Worm (Caenorhabditis elegans) whole organism, L1 larva: ENCODE data around the gene M04G7.5.

Experiments
- C04F5.9 ChIP-seq: sonication (generic microtip); optimal IDR thresholded peaks from 2 replicates; lab custom pipeline; 2016; ENCODE audit warnings: missing genetic modification characterization, missing compliant biosample characterization
- C16A3.4 ChIP-seq: fragments of 150-350 bp; optimal IDR thresholded peaks from 2 replicates; lab custom pipeline; 2014; ENCODE audit warnings: missing biosample characterization, missing genetic modification characterization
- C34B4.2 ChIP-seq: sonication (generic microtip); optimal IDR thresholded peaks from 2 replicates; lab custom pipeline; 2017; ENCODE audit warnings: mild to moderate bottlenecking, missing genetic modification characterization, missing compliant biosample characterization
- Y116A8C.19 ChIP-seq: sonication (generic microtip); optimal IDR thresholded peaks from 2 replicates; lab custom pipeline; 2016; ENCODE audit warnings: missing compliant biosample characterization, missing genetic modification characterization, borderline replicate concordance
- aha-1 ChIP-seq: fragments of 150-350 bp; optimal IDR thresholded peaks from 2 replicates; lab custom pipeline; 2014; ENCODE audit warnings: missing biosample characterization, missing genetic modification characterization
- alr-1 ChIP-seq: fragments of 200-800 bp; sonication (Bioruptor generic); optimal IDR thresholded peaks from 2 replicates; lab custom pipeline; 2018; ENCODE audit warnings: borderline replicate concordance, mild to moderate bottlenecking, missing genetic modification characterization, missing compliant biosample characterization
- aly-2 ChIP-seq: fragments of 150-350 bp; optimal IDR thresholded peaks from 2 replicates; lab custom pipeline; 2014; ENCODE audit warnings: missing biosample characterization, missing genetic modification characterization
- ama-1 ChIP-seq: fragments of 150-350 bp; optimal IDR thresholded peaks from 2 replicates; lab custom pipeline; 2014
- ceh-63 ChIP-seq: fragments of 200-800 bp; sonication (Bioruptor generic); optimal IDR thresholded peaks from 2 replicates; lab custom pipeline; 2018; ENCODE audit warnings: mild to moderate bottlenecking, missing genetic modification characterization, missing compliant biosample characterization
- ceh-8 ChIP-seq: fragments of 200-800 bp; sonication (Bioruptor generic); optimal IDR thresholded peaks from 2 replicates; lab custom pipeline; 2018; ENCODE audit warnings: mild to moderate bottlenecking, missing genetic modification characterization, moderate library complexity, missing compliant biosample characterization
- ceh-82 ChIP-seq, 3 experiments: fragments of 150-350 bp in 1 of 3; sonication (generic microtip) in 2 of 3; optimal IDR thresholded peaks; 2 replicates each; lab custom pipeline; 2014 to 2017; ENCODE audit warnings: missing biosample characterization in 3 of 3, missing genetic modification characterization in 3 of 3
- ceh-88 ChIP-seq: fragments of 200-800 bp; sonication (Bioruptor generic); IDR thresholded peaks from 2 replicates; pipeline ENCODE4 v1.3.6; 2022; ENCODE audit warnings: missing genetic modification characterization, missing compliant biosample characterization
- dpl-1 ChIP-seq, 3 experiments: fragments of 150-350 bp in 2 of 3; sonication (generic microtip) in 1 of 3; optimal IDR thresholded peaks; 2 replicates each; lab custom pipeline; 2014 to 2017; ENCODE audit warnings: missing biosample characterization in 3 of 3, missing genetic modification characterization in 3 of 3, missing genetic modification reagents in 3 of 3
- dsc-1 ChIP-seq: sonication (generic microtip); optimal IDR thresholded peaks from 2 replicates; lab custom pipeline; 2016; ENCODE audit warnings: mild to moderate bottlenecking, missing genetic modification characterization, missing compliant biosample characterization
- efl-1 ChIP-seq, 4 experiments: fragments of 150-350 bp; optimal IDR thresholded peaks in 3 of 4; peaks in 1 of 4; 1 replicate in 1 of 4; 2 replicates in 3 of 4; lab custom pipeline; 2014; ENCODE audit warnings: missing biosample characterization in 2 of 4, missing genetic modification characterization in 2 of 4, missing genetic modification reagents in 2 of 4
- efl-3 ChIP-seq: fragments of 200-800 bp; sonication (Bioruptor generic); optimal IDR thresholded peaks from 2 replicates; lab custom pipeline; 2018; ENCODE audit warnings: mild to moderate bottlenecking, missing genetic modification characterization, missing compliant biosample characterization
- egl-13 ChIP-seq: sonication (generic microtip); optimal IDR thresholded peaks from 2 replicates; lab custom pipeline; 2016; ENCODE audit warnings: missing genotype, missing genetic modification reagents, missing genetic modification characterization, missing compliant biosample characterization
- egl-27 ChIP-seq, 2 experiments: fragments of 150-350 bp in 1 of 2; sonication (generic microtip); optimal IDR thresholded peaks; 3 replicates each; lab custom pipeline; 2017 to 2018; ENCODE audit warnings: missing biosample characterization in 2 of 2, missing genetic modification characterization in 2 of 2, missing genetic modification reagents in 2 of 2
- elt-2 ChIP-seq: sonication (generic microtip); optimal IDR thresholded peaks from 2 replicates; lab custom pipeline; 2016; ENCODE audit warnings: missing genetic modification characterization, mild to moderate bottlenecking, inconsistent platforms, missing compliant biosample characterization, missing genetic modification reagents
- elt-3 ChIP-seq, 6 experiments: fragments of 150-350 bp in 1 of 6; sonication (generic microtip); optimal IDR thresholded peaks; 2 replicates each; lab custom pipeline; 2017 to 2018; ENCODE audit warnings: missing biosample characterization in 6 of 6, missing genetic modification characterization in 6 of 6, inconsistent platforms in 1 of 6
- ets-5 ChIP-seq: fragments of 200-800 bp; sonication (Bioruptor generic); IDR thresholded peaks from 2 replicates; pipeline ENCODE4 v1.3.6; 2022; ENCODE audit warnings: missing genetic modification characterization, missing compliant biosample characterization
- fkh-10 ChIP-seq: sonication (generic microtip); optimal IDR thresholded peaks from 2 replicates; lab custom pipeline; 2017; ENCODE audit warnings: missing biosample characterization, missing genetic modification reagents, missing genetic modification characterization
- hpl-2 ChIP-seq: fragments of 150-350 bp; optimal IDR thresholded peaks from 2 replicates; lab custom pipeline; 2014; ENCODE audit warnings: missing biosample characterization, missing genetic modification reagents, missing genetic modification characterization
- isw-1 ChIP-seq: fragments of 200-800 bp; sonication (Bioruptor generic); IDR thresholded peaks from 2 replicates; pipeline ENCODE4 v1.3.6; 2022; ENCODE audit warnings: missing genetic modification characterization, missing compliant biosample characterization
- jun-1 ChIP-seq: fragments of 150-350 bp; optimal IDR thresholded peaks from 2 replicates; lab custom pipeline; 2014; ENCODE audit warnings: missing biosample characterization, missing genetic modification reagents, missing genetic modification characterization
- lin-13 ChIP-seq: fragments of 150-350 bp; optimal IDR thresholded peaks from 2 replicates; lab custom pipeline; 2014; ENCODE audit warnings: missing biosample characterization, missing genetic modification reagents, missing genetic modification characterization
- lin-14 ChIP-seq: fragments of 200-800 bp; sonication (Bioruptor generic); optimal IDR thresholded peaks from 2 replicates; lab custom pipeline; 2018; ENCODE audit warnings: mild to moderate bottlenecking, missing genetic modification characterization, moderate library complexity, missing compliant biosample characterization
- lin-15B ChIP-seq: fragments of 150-350 bp; sonication (generic microtip); optimal IDR thresholded peaks from 3 replicates; lab custom pipeline; 2014; ENCODE audit warnings: missing biosample characterization, missing genetic modification characterization
- lin-39 ChIP-seq: fragments of 150-350 bp; optimal IDR thresholded peaks from 2 replicates; lab custom pipeline; 2014; ENCODE audit warnings: missing biosample characterization, missing genetic modification reagents, missing genetic modification characterization
- lir-3 ChIP-seq: sonication (generic microtip); optimal IDR thresholded peaks from 2 replicates; lab custom pipeline; 2016; ENCODE audit warnings: mild to moderate bottlenecking, missing genetic modification characterization, moderate library complexity, missing compliant biosample characterization; ENCODE audit not compliant: poor library complexity
- lsy-2 ChIP-seq, 2 experiments: fragments of 150-350 bp; optimal IDR thresholded peaks; 2 replicates each; lab custom pipeline; 2014; ENCODE audit warnings: missing biosample characterization in 2 of 2, missing genetic modification characterization in 2 of 2
- mdl-1 ChIP-seq, 2 experiments: fragments of 150-350 bp; optimal IDR thresholded peaks; 2 replicates each; lab custom pipeline; 2014 to 2017; ENCODE audit warnings: missing biosample characterization in 2 of 2, missing genetic modification characterization in 2 of 2, inconsistent platforms in 1 of 2
- mep-1 ChIP-seq: fragments of 150-350 bp; optimal IDR thresholded peaks from 2 replicates; lab custom pipeline; 2014; ENCODE audit warnings: missing biosample characterization, missing genetic modification characterization
- nhr-12 ChIP-seq: sonication (generic microtip); optimal IDR thresholded peaks from 2 replicates; lab custom pipeline; 2017; ENCODE audit warnings: missing biosample characterization, missing genetic modification characterization
- nhr-20 ChIP-seq: sonication (generic microtip); optimal IDR thresholded peaks from 2 replicates; lab custom pipeline; 2016; ENCODE audit warnings: mild to moderate bottlenecking, missing genetic modification characterization, missing compliant biosample characterization
- nhr-237 ChIP-seq: fragments of 150-350 bp; optimal IDR thresholded peaks from 2 replicates; lab custom pipeline; 2014; ENCODE audit warnings: missing biosample characterization, missing genetic modification characterization
- nhr-28 ChIP-seq: fragments of 150-350 bp; optimal IDR thresholded peaks from 2 replicates; lab custom pipeline; 2014; ENCODE audit warnings: missing biosample characterization, missing genetic modification characterization
- nhr-71 ChIP-seq: sonication (generic microtip); optimal IDR thresholded peaks from 2 replicates; lab custom pipeline; 2016; ENCODE audit warnings: mild to moderate bottlenecking, missing genetic modification characterization, moderate library complexity, missing compliant biosample characterization
- nhr-76 ChIP-seq: sonication (generic microtip); optimal IDR thresholded peaks from 2 replicates; lab custom pipeline; 2017; ENCODE audit warnings: missing biosample characterization, missing genetic modification characterization
- nhr-90 ChIP-seq: sonication (generic microtip); optimal IDR thresholded peaks from 2 replicates; lab custom pipeline; 2016; ENCODE audit warnings: mild to moderate bottlenecking, missing genetic modification characterization, missing compliant biosample characterization; ENCODE audit not compliant: poor library complexity
- rnt-1 ChIP-seq: sonication (generic microtip); optimal IDR thresholded peaks from 2 replicates; lab custom pipeline; 2016; ENCODE audit warnings: mild to moderate bottlenecking, missing genetic modification characterization, moderate library complexity, missing compliant biosample characterization
- skn-1 ChIP-seq: fragments of 150-350 bp; optimal IDR thresholded peaks from 2 replicates; lab custom pipeline; 2014; ENCODE audit warnings: missing biosample characterization, missing genetic modification characterization
- snu-23 ChIP-seq: sonication (generic microtip); optimal IDR thresholded peaks from 2 replicates; lab custom pipeline; 2016; ENCODE audit warnings: missing genetic modification characterization, missing compliant biosample characterization
- tbx-2 ChIP-seq: sonication (generic microtip); optimal IDR thresholded peaks from 2 replicates; lab custom pipeline; 2016; ENCODE audit warnings: missing genetic modification characterization, missing compliant biosample characterization
- tlp-1 ChIP-seq: fragments of 150-350 bp; optimal IDR thresholded peaks from 2 replicates; lab custom pipeline; 2014; ENCODE audit warnings: missing biosample characterization, missing genetic modification characterization
- unc-130 ChIP-seq: fragments of 150-350 bp; optimal IDR thresholded peaks from 2 replicates; lab custom pipeline; 2017; ENCODE audit warnings: missing biosample characterization, missing genetic modification characterization, inconsistent platforms
- unc-30 ChIP-seq: sonication (generic microtip); optimal IDR thresholded peaks from 2 replicates; lab custom pipeline; 2017; ENCODE audit warnings: missing biosample characterization, missing genetic modification characterization
- unc-86 ChIP-seq: sonication (generic microtip); optimal IDR thresholded peaks from 2 replicates; lab custom pipeline; 2016; ENCODE audit warnings: missing genetic modification characterization, missing compliant biosample characterization
- unc-98 ChIP-seq: fragments of 200-800 bp; sonication (Bioruptor generic); IDR thresholded peaks from 2 replicates; pipeline ENCODE4 v1.3.6; 2022; ENCODE audit warnings: missing genetic modification characterization, missing compliant biosample characterization
- xbp-1 ChIP-seq: sonication (generic microtip); optimal IDR thresholded peaks from 2 replicates; lab custom pipeline; 2016; ENCODE audit warnings: missing genetic modification characterization, missing compliant biosample characterization
- zip-4 ChIP-seq: fragments of 200-800 bp; sonication (Bioruptor generic); optimal IDR thresholded peaks from 2 replicates; lab custom pipeline; 2018; ENCODE audit warnings: mild to moderate bottlenecking, missing genetic modification characterization, moderate library complexity, missing compliant biosample characterization
- ztf-11 ChIP-seq, 2 experiments: sonication (generic microtip); optimal IDR thresholded peaks; 2 replicates each; lab custom pipeline; 2016 to 2017; ENCODE audit warnings: missing genetic modification characterization in 2 of 2, missing biosample characterization in 1 of 2, missing compliant biosample characterization in 1 of 2
- ztf-4 ChIP-seq: fragments of 150-350 bp; optimal IDR thresholded peaks from 2 replicates; lab custom pipeline; 2014; ENCODE audit warnings: missing biosample characterization, missing genetic modification characterization

The M04G7.5 gene

ce11 chrIV:425546-425945 lies 29.3 kb upstream of the M04G7.5 start:
- TF ChIP-seq alr-1 (no peak), nhr-12 (tag; lab: Kevin White, UChicago) (no peak), jun-1 (tag; lab: Kevin White, UChicago) (no peak), snu-23 (GFP tag; lab: Kevin White, UChicago) (peak; percentile 40), nhr-28 (tag; lab: Kevin White, UChicago) (no peak), lir-3 (tag; lab: Kevin White, UChicago) (no peak), elt-2 (no peak), C34B4.2 (tag; lab: Kevin White, UChicago) (no peak), lin-13 (no peak), nhr-20 (tag; lab: Kevin White, UChicago) (no peak), unc-98 (GFP tag; lab: Robert Waterston, UW) (no peak), rnt-1 (tag; lab: Kevin White, UChicago) (peak; percentile 10), ama-1 (lab: Kevin White, UChicago) (no peak), efl-3 (GFP tag; lab: Kevin White, UChicago) (no peak), ceh-8 (GFP tag; lab: Kevin White, UChicago) (no peak), ceh-88 (GFP tag; lab: Robert Waterston, UW) (no peak), aha-1 (tag; lab: Kevin White, UChicago) (no peak), C16A3.4 (peak; percentile 53), nhr-237 (tag; lab: Kevin White, UChicago) (no peak), nhr-90 (tag; lab: Kevin White, UChicago) (no peak), efl-1 (optimal IDR thresholded peaks at IDR 0.05; lab: Kevin White, UChicago) (peak; percentile 62 to 67), efl-1 (GFP tag; optimal IDR thresholded peaks at IDR 0.05 in 1 of 2; lab: Kevin White, UChicago) (peak; percentile 70 to 88), egl-13 (tag; lab: Kevin White, UChicago) (no peak), aly-2 (tag; lab: Kevin White, UChicago) (no peak), lin-39 (no peak), dpl-1 (GFP tag; optimal IDR thresholded peaks at IDR 0.05; lab: Kevin White, UChicago) (peak; percentile 49 to 76 (median 64)), lin-14 (no peak), fkh-10 (GFP tag; lab: Kevin White, UChicago) (no peak), C04F5.9 (no peak), tbx-2 (tag; lab: Kevin White, UChicago) (peak; percentile 11), hpl-2 (no peak), mdl-1 (tag; optimal IDR thresholded peaks at IDR 0.05; lab: Kevin White, UChicago) (no peak), egl-27 (tag; optimal IDR thresholded peaks at IDR 0.05; lab: Kevin White, UChicago) (no peak), elt-3 (tag; optimal IDR thresholded peaks at IDR 0.05; lab: Kevin White, UChicago) (peak in 1 of 6 experiments; percentile 59), xbp-1 (tag; lab: Kevin White, UChicago) (peak; percentile 25), zip-4 (GFP tag; lab: Kevin White, UChicago) (no peak), ztf-4 (tag; lab: Kevin White, UChicago) (no peak), skn-1 (tag; lab: Kevin White, UChicago) (peak; percentile 35), unc-30 (no peak), ztf-11 (tag; optimal IDR thresholded peaks at IDR 0.05; lab: Kevin White, UChicago) (no peak), nhr-71 (tag; lab: Kevin White, UChicago) (peak; percentile 28), nhr-76 (tag; lab: Kevin White, UChicago) (no peak), lsy-2 (tag; optimal IDR thresholded peaks at IDR 0.05; lab: Kevin White, UChicago) (peak; percentile 51 to 82), ceh-82 (tag; optimal IDR thresholded peaks at IDR 0.05; lab: Kevin White, UChicago) (peak in 2 of 3 experiments; percentile 12 to 54), isw-1 (GFP tag; lab: Robert Waterston, UW) (0 out of 2 replicates have a peak, but pooled peaks have one; percentile 5), mep-1 (tag; lab: Kevin White, UChicago) (no peak), unc-86 (tag; lab: Kevin White, UChicago) (no peak), ets-5 (GFP tag; lab: Robert Waterston, UW) (no peak), ceh-63 (GFP tag; lab: Kevin White, UChicago) (no peak), tlp-1 (tag; lab: Kevin White, UChicago) (no peak), dsc-1 (tag; lab: Kevin White, UChicago) (no peak), unc-130 (tag; lab: Kevin White, UChicago) (no peak), Y116A8C.19 (no peak), lin-15B (tag; lab: Kevin White, UChicago) (peak; percentile 5)
